Fruit fly (Drosophila melanogaster) Kc167 (cell line): ENCODE measurements around the gene sick.

ENCODE experiments used
- Myc ChIP-seq: fragments of >200 bp; optimal IDR thresholded peaks from 2 replicates; lab custom pipeline; 2017; ENCODE audit warnings: missing external identifiers
- Sin3A ChIP-seq: fragments of >200 bp; optimal IDR thresholded peaks from 2 replicates; lab custom pipeline; 2018; ENCODE audit warnings: missing external identifiers
- h ChIP-seq: fragments of >200 bp; optimal IDR thresholded peaks from 3 replicates; lab custom pipeline; 2018; ENCODE audit warnings: missing external identifiers
- insv ChIP-seq: fragments of >200 bp; optimal IDR thresholded peaks from 3 replicates; lab custom pipeline; 2018; ENCODE audit warnings: missing external identifiers
- psq ChIP-seq: fragments of >200 bp; optimal IDR thresholded peaks from 2 replicates; lab custom pipeline; 2017; ENCODE audit warnings: missing external identifiers
- ttk ChIP-seq: sonication (Bioruptor generic); optimal IDR thresholded peaks from 2 replicates; lab custom pipeline; 2017; ENCODE audit warnings: missing external identifiers

DNA sequence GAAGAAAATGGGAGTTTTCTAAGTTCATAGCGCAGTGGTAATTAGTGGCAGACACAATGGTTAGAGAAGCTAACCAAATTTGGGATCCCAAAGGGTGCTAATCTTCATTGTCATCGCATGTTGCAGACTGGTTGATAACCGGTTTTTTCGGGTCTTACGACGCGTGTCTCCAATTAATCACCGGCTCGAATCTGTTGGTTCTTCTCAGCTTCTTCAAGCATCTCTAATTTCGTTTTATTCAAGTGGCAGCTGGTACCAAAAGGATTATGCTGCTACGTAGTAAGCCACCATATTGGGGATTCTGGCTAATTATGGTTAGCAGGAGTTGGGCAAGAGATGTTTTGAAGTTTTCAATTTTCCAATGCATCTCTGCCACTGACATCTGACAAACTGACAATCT is 100.9 kb downstream of the sick start:
- TF ChIP-seq Sin3A (lab: Kevin White, UChicago) = no peak
- no peak for TF ChIP-seq psq (lab: Kevin White, UChicago)
- TF ChIP-seq insv = no peak
- TF ChIP-seq ttk (lab: Kevin White, UChicago) = no peak
- TF ChIP-seq Myc (lab: Kevin White, UChicago) = no peak
- TF ChIP-seq h (lab: Kevin White, UChicago) = no peak
